Worm (Caenorhabditis elegans) whole organism, mixed stage, embryonic: ENCODE results near the gene C28D4.4.

Experiments used
- M03D4.4 ChIP-seq: sonication (generic microtip); optimal IDR thresholded peaks from 2 replicates; lab custom pipeline; 2017; ENCODE audit warnings: mild to moderate bottlenecking, missing genetic modification characterization, missing compliant biosample characterization
- bed-3 ChIP-seq: fragments of 200-800 bp; sonication (Bioruptor generic); optimal IDR thresholded peaks from 3 replicates; lab custom pipeline; 2018; ENCODE audit warnings: mild to moderate bottlenecking, missing genetic modification characterization, moderate library complexity, missing compliant biosample characterization
- blmp-1 ChIP-seq: fragments of 150-350 bp; optimal IDR thresholded peaks from 2 replicates; lab custom pipeline; 2014; ENCODE audit warnings: missing biosample characterization, missing genetic modification characterization
- ceh-39 ChIP-seq: fragments of 150-350 bp; optimal IDR thresholded peaks from 2 replicates; lab custom pipeline; 2014; ENCODE audit warnings: missing biosample characterization, missing genetic modification characterization
- ceh-43 ChIP-seq: fragments of 200-800 bp; sonication (Bioruptor generic); optimal IDR thresholded peaks from 2 replicates; lab custom pipeline; 2018; ENCODE audit warnings: mild to moderate bottlenecking, missing genetic modification characterization, moderate library complexity, missing compliant biosample characterization
- ceh-83 ChIP-seq: fragments of 200-800 bp; sonication (Bioruptor generic); optimal IDR thresholded peaks from 2 replicates; lab custom pipeline; 2018; ENCODE audit warnings: mild to moderate bottlenecking, missing genetic modification characterization, missing compliant biosample characterization
- ces-1 ChIP-seq: fragments of 150-350 bp; optimal IDR thresholded peaks from 2 replicates; lab custom pipeline; 2014; ENCODE audit warnings: missing biosample characterization, missing genetic modification reagents, missing genetic modification characterization
- cnd-1 ChIP-seq: fragments of 200-800 bp; sonication (Bioruptor generic); optimal IDR thresholded peaks from 2 replicates; lab custom pipeline; 2018; ENCODE audit warnings: mild to moderate bottlenecking, missing genetic modification characterization, missing compliant biosample characterization
- drap-1 ChIP-seq: fragments of 200-800 bp; sonication (Bioruptor generic); optimal IDR thresholded peaks from 3 replicates; lab custom pipeline; 2018; ENCODE audit warnings: mild to moderate bottlenecking, missing genetic modification characterization, missing compliant biosample characterization
- elt-3 ChIP-seq: fragments of 150-350 bp; optimal IDR thresholded peaks from 2 replicates; lab custom pipeline; 2014; ENCODE audit warnings: missing biosample characterization, missing genetic modification characterization
- flh-1 ChIP-seq: fragments of 200-800 bp; sonication (Bioruptor generic); optimal IDR thresholded peaks from 2 replicates; lab custom pipeline; 2018; ENCODE audit warnings: mild to moderate bottlenecking, missing genetic modification characterization, moderate library complexity, missing compliant biosample characterization
- ham-2 ChIP-seq: fragments of 200-800 bp; sonication (Bioruptor generic); optimal IDR thresholded peaks from 2 replicates; lab custom pipeline; 2018; ENCODE audit warnings: mild to moderate bottlenecking, missing genetic modification characterization, missing compliant biosample characterization
- hlh-1 ChIP-seq: fragments of 150-350 bp; optimal IDR thresholded peaks from 2 replicates; lab custom pipeline; 2014; ENCODE audit warnings: missing biosample characterization, missing genetic modification reagents, missing genetic modification characterization
- lin-13 ChIP-seq: fragments of 150-350 bp; optimal IDR thresholded peaks from 2 replicates; lab custom pipeline; 2014; ENCODE audit warnings: missing biosample characterization, missing genetic modification characterization
- lin-32 ChIP-seq: fragments of 200-800 bp; sonication (Bioruptor generic); optimal IDR thresholded peaks from 2 replicates; lab custom pipeline; 2018; ENCODE audit warnings: mild to moderate bottlenecking, missing genetic modification characterization, missing compliant biosample characterization
- lsy-2 ChIP-seq: fragments of 150-350 bp; optimal IDR thresholded peaks from 2 replicates; lab custom pipeline; 2014; ENCODE audit warnings: missing biosample characterization, missing genetic modification characterization
- mab-5 ChIP-seq: fragments of 150-350 bp; optimal IDR thresholded peaks from 2 replicates; lab custom pipeline; 2014; ENCODE audit warnings: missing biosample characterization, missing genetic modification characterization
- mls-2 ChIP-seq: sonication (generic microtip); optimal IDR thresholded peaks from 2 replicates; lab custom pipeline; 2016; ENCODE audit warnings: mild to moderate bottlenecking, missing genetic modification characterization, moderate library complexity, missing compliant biosample characterization
- nhr-2 ChIP-seq: fragments of 150-350 bp; optimal IDR thresholded peaks from 2 replicates; lab custom pipeline; 2014; ENCODE audit warnings: missing biosample characterization, missing genetic modification characterization
- nhr-237 ChIP-seq: fragments of 150-350 bp; optimal IDR thresholded peaks from 2 replicates; lab custom pipeline; 2014; ENCODE audit warnings: missing biosample characterization, missing genetic modification characterization
- nhr-28 ChIP-seq: fragments of 150-350 bp; optimal IDR thresholded peaks from 2 replicates; lab custom pipeline; 2014; ENCODE audit warnings: missing biosample characterization, missing genetic modification characterization
- nhr-76 ChIP-seq: sonication (generic microtip); optimal IDR thresholded peaks from 2 replicates; lab custom pipeline; 2017; ENCODE audit warnings: missing biosample characterization, missing genetic modification characterization
- pha-4 ChIP-seq: fragments of 150-350 bp; optimal IDR thresholded peaks from 2 replicates; lab custom pipeline; 2018; ENCODE audit warnings: missing biosample characterization, missing genetic modification reagents, missing genetic modification characterization
- sem-2 ChIP-seq: fragments of 200-800 bp; sonication (Bioruptor generic); optimal IDR thresholded peaks from 2 replicates; lab custom pipeline; 2018; ENCODE audit warnings: mild to moderate bottlenecking, missing genetic modification characterization, missing compliant biosample characterization
- snpc-4 ChIP-seq: fragments of 150-350 bp; optimal IDR thresholded peaks from 2 replicates; lab custom pipeline; 2014; ENCODE audit warnings: missing biosample characterization, missing genetic modification characterization
- sptf-1 ChIP-seq: sonication (generic microtip); optimal IDR thresholded peaks from 2 replicates; lab custom pipeline; 2017; ENCODE audit warnings: mild to moderate bottlenecking, missing genetic modification characterization, moderate library complexity, missing compliant biosample characterization
- tbx-8 ChIP-seq: fragments of 200-800 bp; sonication (Bioruptor generic); optimal IDR thresholded peaks from 2 replicates; lab custom pipeline; 2018; ENCODE audit warnings: mild to moderate bottlenecking, missing genetic modification characterization, moderate library complexity, missing compliant biosample characterization
- unc-120 ChIP-seq: sonication (generic microtip); optimal IDR thresholded peaks from 2 replicates; lab custom pipeline; 2017; ENCODE audit warnings: missing genetic modification characterization, missing compliant biosample characterization; ENCODE audit not compliant: poor library complexity, severe bottlenecking
- unc-39 ChIP-seq: fragments of 150-350 bp; optimal IDR thresholded peaks from 2 replicates; lab custom pipeline; 2014; ENCODE audit warnings: missing biosample characterization, missing genetic modification characterization
- unc-62 ChIP-seq: fragments of 150-350 bp; optimal IDR thresholded peaks from 2 replicates; lab custom pipeline; 2014; ENCODE audit warnings: missing biosample characterization, missing genetic modification reagents, missing genetic modification characterization
- zip-8 ChIP-seq: fragments of 150-350 bp; optimal IDR thresholded peaks from 2 replicates; lab custom pipeline; 2014; ENCODE audit warnings: missing biosample characterization, missing genetic modification characterization
- ztf-11 ChIP-seq: fragments of 150-350 bp; optimal IDR thresholded peaks from 2 replicates; lab custom pipeline; 2014; ENCODE audit warnings: missing biosample characterization, missing genetic modification characterization

The C28D4.4 gene

DNA sequence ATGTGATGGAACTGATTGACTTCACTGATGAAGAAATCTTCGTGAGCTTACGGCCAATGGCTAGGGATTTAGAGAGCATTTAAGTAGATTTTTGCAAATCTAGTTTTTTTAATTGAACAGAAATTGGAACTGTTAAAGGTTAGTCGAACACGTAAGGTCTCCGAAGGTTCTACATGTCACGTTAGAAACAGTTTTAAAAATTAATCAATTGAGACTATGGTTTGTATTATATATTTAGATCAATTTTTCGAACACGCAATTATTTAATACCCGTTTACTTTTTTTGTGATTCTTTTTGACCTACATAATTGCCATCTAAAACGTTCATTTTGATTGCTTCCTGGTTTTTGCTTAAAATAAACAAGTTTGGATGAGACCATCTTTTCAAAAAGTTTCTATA, at the start of gene C28D4.4:
TSS of gene C28D4.4 (minus strand) at position 101 of the 400 bp plus-strand sequence.
- no peak for TF ChIP-seq lin-32
- TF ChIP-seq elt-3 = no peak
- TF ChIP-seq snpc-4 = no peak
- no peak for TF ChIP-seq sem-2 (GFP tag; lab: Kevin White, UChicago)

DNA sequence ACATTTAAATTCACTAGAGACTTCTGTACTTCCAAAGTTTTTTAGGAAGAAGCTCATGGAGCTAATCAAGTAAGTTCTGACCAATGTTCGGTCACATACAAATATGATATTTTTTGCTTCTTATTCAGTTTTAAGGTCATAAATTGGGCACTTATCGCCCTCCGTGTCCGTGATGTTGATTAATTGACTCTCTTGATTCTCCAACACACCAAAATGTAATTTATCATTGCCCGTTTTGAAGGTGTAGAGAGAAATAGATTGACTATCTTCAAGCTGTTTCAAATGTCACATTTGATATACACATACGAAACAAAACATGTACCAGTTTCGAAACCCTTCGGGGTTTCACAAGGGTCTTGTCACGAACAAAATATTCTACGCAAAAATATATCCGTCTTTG, 45.9 kb upstream of the C28D4.4 start:
- TF ChIP-seq sptf-1 (tag; lab: Kevin White, UChicago) (no peak), M03D4.4 (tag; lab: Kevin White, UChicago) (no peak), nhr-2 (no peak), bed-3 (GFP tag; lab: Kevin White, UChicago) (no peak), ceh-83 (GFP tag; lab: Kevin White, UChicago) (no peak), ces-1 (GFP tag; lab: Kevin White, UChicago) (no peak), nhr-28 (tag; lab: Kevin White, UChicago) (no peak), mab-5 (tag; lab: Kevin White, UChicago) (no peak), ceh-39 (no peak), snpc-4 (no peak), mls-2 (no peak), ceh-43 (GFP tag; lab: Kevin White, UChicago) (no peak), lin-32 (no peak), zip-8 (tag; lab: Kevin White, UChicago) (no peak), lsy-2 (tag; lab: Kevin White, UChicago) (no peak), blmp-1 (tag; lab: Kevin White, UChicago) (no peak), unc-39 (tag; lab: Kevin White, UChicago) (no peak), unc-120 (tag; lab: Kevin White, UChicago) (no peak)

DNA sequence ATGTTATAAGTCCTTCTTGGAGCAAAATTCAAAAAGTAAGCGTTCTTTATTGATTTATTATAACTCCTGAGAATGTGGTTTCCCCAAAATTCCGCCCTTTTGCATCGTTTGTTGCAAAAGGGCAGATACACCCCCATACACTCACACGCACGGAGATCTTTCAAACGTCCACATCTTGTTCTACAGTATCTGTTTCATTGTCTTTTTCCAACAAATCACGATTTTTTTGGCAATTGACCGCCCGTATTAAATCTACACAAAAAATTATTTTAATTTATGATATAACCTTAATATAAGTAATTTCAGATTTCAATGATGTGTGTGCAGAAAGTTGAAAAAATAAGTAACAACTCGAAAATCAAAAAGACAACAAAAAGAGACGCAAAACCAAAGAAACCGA, 44.7 kb upstream of the C28D4.4 start, which contains the start of gene T13F2.4:
TSS of gene T13F2.4 (plus strand) at position 301 of the 400 bp plus-strand sequence.
- TF ChIP-seq nhr-76 (no peak), cnd-1 (no peak), snpc-4 (no peak), lin-32 (no peak), blmp-1 (tag; lab: Kevin White, UChicago) (no peak), flh-1 (no peak), drap-1 (no peak), elt-3 (no peak), ztf-11 (tag; lab: Kevin White, UChicago) (no peak), unc-39 (tag; lab: Kevin White, UChicago) (no peak), ceh-43 (GFP tag; lab: Kevin White, UChicago) (no peak)

DNA sequence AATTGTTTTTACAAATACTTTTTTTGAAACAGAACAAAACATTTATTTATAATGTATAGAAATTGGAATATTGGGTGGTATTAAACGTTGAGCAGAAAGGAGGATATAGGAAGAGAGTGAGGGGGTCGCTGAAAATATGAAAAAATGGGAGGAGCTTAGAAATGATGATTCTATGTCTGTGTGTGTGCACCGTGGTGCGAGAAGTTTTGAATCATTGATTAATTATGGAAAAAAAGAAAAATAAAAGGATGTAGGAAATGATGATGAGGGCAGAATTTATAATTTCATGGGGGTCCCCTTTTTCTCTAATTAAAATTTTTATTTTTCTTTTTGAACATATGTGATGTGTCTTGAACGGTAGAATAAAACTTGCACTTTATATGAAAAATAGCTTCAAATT, 39.9 kb upstream of the C28D4.4 start, which contains the start of gene sre-4:
TSS of gene sre-4 (minus strand) at position 101 of the 400 bp plus-strand sequence.
- no peak for TF ChIP-seq elt-3
- TF ChIP-seq hlh-1 (tag; lab: Kevin White, UChicago) = no peak
- no peak for TF ChIP-seq drap-1
- TF ChIP-seq flh-1 = no peak
- no peak for TF ChIP-seq ham-2 (GFP tag; lab: Kevin White, UChicago)
- TF ChIP-seq ceh-39 = no peak
- no peak for TF ChIP-seq sptf-1 (tag; lab: Kevin White, UChicago)
- TF ChIP-seq nhr-28 (tag; lab: Kevin White, UChicago) = no peak
- no peak for TF ChIP-seq nhr-237 (tag; lab: Kevin White, UChicago)
- no peak for TF ChIP-seq lsy-2 (tag; lab: Kevin White, UChicago)
- TF ChIP-seq sem-2 (GFP tag; lab: Kevin White, UChicago) = no peak
- TF ChIP-seq bed-3 (GFP tag; lab: Kevin White, UChicago) = no peak
- TF ChIP-seq ces-1 (GFP tag; lab: Kevin White, UChicago) = no peak
- TF ChIP-seq blmp-1 (tag; lab: Kevin White, UChicago) = no peak
- no peak for TF ChIP-seq lin-13
- TF ChIP-seq pha-4 = no peak
- TF ChIP-seq unc-62 (GFP tag; lab: Kevin White, UChicago) = no peak

DNA sequence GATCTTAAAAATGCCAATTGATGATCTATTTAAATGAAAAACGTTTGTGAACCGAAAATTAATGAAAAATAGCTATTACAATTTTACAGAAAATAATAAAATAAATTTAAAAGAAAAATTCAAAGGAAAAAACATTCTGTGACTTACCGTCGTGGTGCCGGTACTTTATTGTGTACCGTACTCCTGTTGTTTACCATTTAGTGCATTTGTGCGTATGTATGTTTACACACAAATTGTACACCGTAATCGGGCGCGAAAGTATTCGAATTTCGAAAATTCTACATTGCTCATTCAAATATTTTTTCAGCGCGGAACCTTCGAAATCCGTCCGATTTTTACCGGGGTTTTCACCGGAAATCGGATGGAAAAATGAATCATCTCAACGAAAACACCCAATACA, 33.2 kb upstream of the C28D4.4 start, which contains the start of gene T13F2.6:
TSS of gene T13F2.6 (plus strand) at position 306 of the 400 bp plus-strand sequence.
- no peak for TF ChIP-seq elt-3
- TF ChIP-seq ces-1 (GFP tag; lab: Kevin White, UChicago) = no peak
- TF ChIP-seq tbx-8 (GFP tag; lab: Kevin White, UChicago) = no peak
- no peak for TF ChIP-seq pha-4
- no peak for TF ChIP-seq sem-2 (GFP tag; lab: Kevin White, UChicago)
- no peak for TF ChIP-seq cnd-1
- TF ChIP-seq lsy-2 (tag; lab: Kevin White, UChicago) = no peak
- no peak for TF ChIP-seq snpc-4
- TF ChIP-seq flh-1 = no peak
